Fruit fly (Drosophila melanogaster) whole organism, embryonic: ENCODE data around the gene Amacr.

Experiments used
- Bteb2 ChIP-seq: fragments of 200-800 bp; sonication (Bioruptor generic); optimal IDR thresholded peaks from 2 replicates; lab custom pipeline; 2016; ENCODE audit warnings: missing biosample characterization, missing genetic modification characterization
- C15 ChIP-seq: fragments of 200-800 bp; sonication (Bioruptor generic); IDR thresholded peaks from 3 replicates; pipeline ENCODE4 v1.3.6; 2022; ENCODE audit warnings: missing biosample characterization, missing genetic modification characterization
- CG10979 ChIP-seq: fragments of 200-800 bp; sonication (Bioruptor generic); optimal IDR thresholded peaks from 2 replicates; lab custom pipeline; 2018; ENCODE audit warnings: missing biosample characterization, mild to moderate bottlenecking, missing genetic modification characterization, moderate library complexity
- CG1529 ChIP-seq: fragments of 200-800 bp; sonication (Bioruptor generic); optimal IDR thresholded peaks from 3 replicates; lab custom pipeline; 2018; ENCODE audit warnings: missing biosample characterization, missing genetic modification characterization
- CG17385 ChIP-seq: fragments of 200-800 bp; sonication (Bioruptor generic); optimal IDR thresholded peaks from 3 replicates; lab custom pipeline; 2018; ENCODE audit warnings: missing biosample characterization, mild to moderate bottlenecking, missing genetic modification characterization
- CG17912 ChIP-seq: fragments of 200-800 bp; sonication (Bioruptor generic); optimal IDR thresholded peaks from 2 replicates; lab custom pipeline; 2018; ENCODE audit warnings: missing biosample characterization, mild to moderate bottlenecking, missing genetic modification characterization
- CG1792 ChIP-seq: fragments of 200-800 bp; sonication (Bioruptor generic); optimal IDR thresholded peaks from 2 replicates; lab custom pipeline; 2016; ENCODE audit warnings: missing biosample characterization, missing genetic modification characterization
- CG2199 ChIP-seq: fragments of 200-800 bp; sonication (Bioruptor generic); IDR thresholded peaks from 3 replicates; pipeline ENCODE4 v1.3.6; 2022; ENCODE audit warnings: missing biosample characterization, missing genetic modification characterization
- CG2712 ChIP-seq: fragments of 200-800 bp; optimal IDR thresholded peaks from 3 replicates; lab custom pipeline; 2019; ENCODE audit warnings: missing biosample characterization, mild to moderate bottlenecking, missing genetic modification characterization, moderate library complexity
- CG3065 ChIP-seq: fragments of 200-800 bp; sonication (Bioruptor generic); optimal IDR thresholded peaks from 2 replicates; lab custom pipeline; 2016; ENCODE audit warnings: missing biosample characterization, missing genetic modification characterization
- CG31365 ChIP-seq: fragments of 200-800 bp; sonication (Bioruptor generic); optimal IDR thresholded peaks from 2 replicates; lab custom pipeline; 2018; ENCODE audit warnings: missing biosample characterization, mild to moderate bottlenecking, missing genetic modification characterization
- CG34376 ChIP-seq: fragments of 200-800 bp; sonication (Bioruptor generic); optimal IDR thresholded peaks from 2 replicates; lab custom pipeline; 2018; ENCODE audit warnings: missing biosample characterization, mild to moderate bottlenecking, missing genetic modification characterization
- CG4282 ChIP-seq: fragments of 200-800 bp; sonication (Bioruptor generic); optimal IDR thresholded peaks from 2 replicates; lab custom pipeline; 2016; ENCODE audit warnings: missing biosample characterization, missing genetic modification characterization
- CG4360 ChIP-seq: fragments of 200-800 bp; sonication (Bioruptor generic); IDR thresholded peaks from 2 replicates; pipeline ENCODE4 v1.3.6; 2022; ENCODE audit warnings: missing biosample characterization, missing genetic modification characterization
- CG4854 ChIP-seq: fragments of 200-800 bp; sonication (Bioruptor generic); optimal IDR thresholded peaks from 2 replicates; lab custom pipeline; 2016; ENCODE audit warnings: missing biosample characterization, missing genetic modification characterization, inconsistent platforms
- CG6254 ChIP-seq: fragments of 200-800 bp; sonication (Bioruptor generic); optimal IDR thresholded peaks from 3 replicates; lab custom pipeline; 2017; ENCODE audit warnings: mild to moderate bottlenecking, missing biosample characterization, missing genetic modification reagents, missing genetic modification characterization
- CG6654 ChIP-seq: fragments of 200-800 bp; sonication (Bioruptor generic); optimal IDR thresholded peaks from 2 replicates; lab custom pipeline; 2017; ENCODE audit warnings: missing biosample characterization, mild to moderate bottlenecking, missing genetic modification characterization
- CG7372 ChIP-seq: fragments of 200-800 bp; sonication (Bioruptor generic); IDR thresholded peaks from 2 replicates; pipeline ENCODE4 v1.3.6; 2022; ENCODE audit warnings: missing biosample characterization, missing genetic modification characterization
- CG9876 ChIP-seq: fragments of 200-800 bp; sonication (Bioruptor generic); optimal IDR thresholded peaks from 2 replicates; lab custom pipeline; 2016; ENCODE audit warnings: missing biosample characterization, missing genetic modification characterization
- CrebB ChIP-seq: fragments of 200-800 bp; sonication (Bioruptor generic); optimal IDR thresholded peaks from 3 replicates; lab custom pipeline; 2018; ENCODE audit warnings: missing biosample characterization, mild to moderate bottlenecking, missing genetic modification characterization
- Drgx ChIP-seq: fragments of 200-800 bp; sonication (Bioruptor generic); IDR thresholded peaks from 2 replicates; pipeline ENCODE4 v1.3.6; 2022; ENCODE audit warnings: missing biosample characterization, missing genetic modification characterization
- HLH54F ChIP-seq: fragments of 200-800 bp; sonication (Bioruptor generic); optimal IDR thresholded peaks from 3 replicates; lab custom pipeline; 2016; ENCODE audit warnings: missing biosample characterization, missing genetic modification characterization
- Hey ChIP-seq: fragments of 200-800 bp; sonication (Bioruptor generic); optimal IDR thresholded peaks from 3 replicates; lab custom pipeline; 2018; ENCODE audit warnings: missing biosample characterization, mild to moderate bottlenecking, missing genetic modification characterization
- Hr78 ChIP-seq, 2 experiments: fragments of 200-800 bp in 1 of 2; fragments of >200 bp in 1 of 2; sonication (Bioruptor generic) in 1 of 2; optimal IDR thresholded peaks; 2 replicates each; lab custom pipeline; 2017 to 2019; ENCODE audit warnings: missing biosample characterization in 2 of 2, missing genetic modification characterization in 2 of 2, mild to moderate bottlenecking in 1 of 2, moderate library complexity in 1 of 2
- MBD-R2 ChIP-seq: fragments of 200-800 bp; sonication (Bioruptor generic); IDR thresholded peaks from 2 replicates; pipeline ENCODE4 v1.3.6; 2022; ENCODE audit warnings: missing biosample characterization, missing genetic modification characterization
- Six4 ChIP-seq: fragments of 200-800 bp; sonication (Bioruptor generic); optimal IDR thresholded peaks from 2 replicates; lab custom pipeline; 2016; ENCODE audit warnings: missing biosample characterization, missing genetic modification characterization
- abd-A ChIP-seq: fragments of 200-800 bp; sonication (Bioruptor generic); optimal IDR thresholded peaks from 3 replicates; lab custom pipeline; 2019; ENCODE audit warnings: missing biosample characterization, mild to moderate bottlenecking, missing genetic modification characterization, moderate library complexity
- bbx ChIP-seq: fragments of 200-800 bp; sonication (Bioruptor generic); IDR thresholded peaks from 2 replicates; pipeline ENCODE4 v1.3.6; 2022; ENCODE audit warnings: missing biosample characterization, missing genetic modification characterization; ENCODE audit not compliant: partially characterized antibody
- chn ChIP-seq: fragments of 200-800 bp; sonication (Bioruptor generic); optimal IDR thresholded peaks from 2 replicates; lab custom pipeline; 2016; ENCODE audit warnings: missing biosample characterization, missing genetic modification characterization
- exex ChIP-seq: fragments of 200-800 bp; sonication (Bioruptor generic); optimal IDR thresholded peaks from 4 replicates; lab custom pipeline; 2018; ENCODE audit warnings: missing biosample characterization, mild to moderate bottlenecking, missing genetic modification characterization, moderate library complexity
- fu2 ChIP-seq: fragments of 200-800 bp; sonication (Bioruptor generic); optimal IDR thresholded peaks from 2 replicates; lab custom pipeline; 2016; ENCODE audit warnings: missing biosample characterization, missing genetic modification characterization
- grn ChIP-seq: fragments of 200-800 bp; sonication (Bioruptor generic); optimal IDR thresholded peaks from 3 replicates; lab custom pipeline; 2017; ENCODE audit warnings: missing biosample characterization, missing genetic modification characterization
- h ChIP-seq: fragments of >200 bp; optimal IDR thresholded peaks from 2 replicates; lab custom pipeline; 2017
- hkb ChIP-seq, 2 experiments: fragments of 200-800 bp in 1 of 2; fragments of >200 bp in 1 of 2; sonication (Bioruptor generic) in 1 of 2; IDR thresholded peaks in 1 of 2; optimal IDR thresholded peaks in 1 of 2; 2 replicates each; pipeline versions ENCODE4 v1.3.6 to Lab custom; 2017 to 2022; ENCODE audit warnings: missing biosample characterization in 1 of 2, missing genetic modification characterization in 1 of 2
- kah ChIP-seq: fragments of 200-800 bp; sonication (Bioruptor generic); optimal IDR thresholded peaks from 2 replicates; lab custom pipeline; 2018; ENCODE audit warnings: missing biosample characterization, mild to moderate bottlenecking, missing genetic modification characterization
- kni ChIP-seq: fragments of 200-800 bp; sonication (Bioruptor generic); optimal IDR thresholded peaks from 3 replicates; lab custom pipeline; 2017; ENCODE audit warnings: mild to moderate bottlenecking, missing biosample characterization, missing genetic modification reagents, missing genetic modification characterization
- lmd ChIP-seq: fragments of 200-800 bp; sonication (Bioruptor generic); IDR thresholded peaks from 2 replicates; pipeline ENCODE4 v1.3.6; 2022; ENCODE audit warnings: missing biosample characterization, missing genetic modification characterization
- mirr ChIP-seq: fragments of 200-800 bp; sonication (Bioruptor generic); optimal IDR thresholded peaks from 3 replicates; lab custom pipeline; 2018; ENCODE audit warnings: missing biosample characterization, mild to moderate bottlenecking, missing genetic modification characterization
- onecut ChIP-seq: fragments of 200-800 bp; sonication (Bioruptor generic); IDR thresholded peaks from 2 replicates; pipeline ENCODE4 v1.3.6; 2022; ENCODE audit warnings: missing biosample characterization, missing genetic modification characterization
- pfk ChIP-seq: fragments of 200-800 bp; sonication (Bioruptor generic); optimal IDR thresholded peaks from 2 replicates; lab custom pipeline; 2018; ENCODE audit warnings: missing biosample characterization, mild to moderate bottlenecking, missing genetic modification characterization, moderate library complexity
- salm ChIP-seq: fragments of 200-800 bp; sonication (Bioruptor generic); optimal IDR thresholded peaks from 2 replicates; lab custom pipeline; 2018; ENCODE audit warnings: missing biosample characterization, mild to moderate bottlenecking, missing genetic modification characterization
- sens ChIP-seq: fragments of 200-800 bp; sonication (Bioruptor generic); peaks from one replicate; lab custom pipeline; 2016; ENCODE audit warnings: missing biosample characterization, missing genetic modification characterization
- tin ChIP-seq: fragments of 200-800 bp; sonication (Bioruptor generic); optimal IDR thresholded peaks from 3 replicates; lab custom pipeline; 2016; ENCODE audit warnings: missing biosample characterization, missing genetic modification characterization
- wor ChIP-seq: fragments of 200-800 bp; sonication (Bioruptor generic); IDR thresholded peaks from 2 replicates; pipeline ENCODE4 v1.3.6; 2022; ENCODE audit warnings: missing biosample characterization, missing genetic modification characterization
- yki ChIP-seq: fragments of >200 bp; optimal IDR thresholded peaks from 3 replicates; lab custom pipeline; 2018

The Amacr gene

DNA sequence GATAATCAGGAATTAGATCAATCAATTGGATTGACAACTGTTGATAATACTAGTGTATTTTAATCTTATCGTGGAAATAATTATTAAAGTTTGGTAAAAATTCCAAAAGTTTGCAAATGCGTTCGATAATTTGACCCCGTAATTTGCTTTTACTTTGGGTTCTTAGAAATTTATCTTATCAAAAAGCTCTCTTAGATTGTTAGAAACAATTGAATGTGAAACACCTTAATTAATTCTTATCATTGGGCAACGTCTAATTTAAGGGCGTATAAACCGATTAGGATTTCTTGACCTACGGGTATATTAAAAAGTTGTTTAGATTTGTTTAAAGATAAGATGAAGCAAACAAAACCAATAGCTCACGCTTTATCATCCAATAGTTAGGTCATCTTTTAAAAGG lies 19.1 kb downstream of the Amacr start:
- TF ChIP-seq mirr (GFP tag; lab: Kevin White, UChicago) (peak; percentile 33), CG2712 (tag; lab: Kevin White, UChicago) (no peak), CG34376 (peak; percentile 4), CG4360 (no peak), Hr78 (GFP tag; optimal IDR thresholded peaks at IDR 0.05; lab: Kevin White, UChicago) (peak in 1 of 2 experiments; percentile 56), exex (tag; lab: Kevin White, UChicago) (peak; percentile 97), pfk (GFP tag; lab: Kevin White, UChicago) (peak; percentile 81), grn (GFP tag; lab: Kevin White, UChicago) (peak; percentile 63), onecut (GFP tag; lab: Robert Waterston, UW) (no peak)

- no peak for TF ChIP-seq kni (GFP tag; lab: Kevin White, UChicago)
- no peak for TF ChIP-seq abd-A
- TF ChIP-seq CG7372 (GFP tag; lab: Robert Waterston, UW), result no peak
- no peak for TF ChIP-seq CG31365 (tag; lab: Kevin White, UChicago)
- TF ChIP-seq pfk (GFP tag; lab: Kevin White, UChicago), result no peak
- no peak for TF ChIP-seq HLH54F (GFP tag; lab: Kevin White, UChicago)
- TF ChIP-seq CG9876 (GFP tag; lab: Kevin White, UChicago), result no peak
- no peak for TF ChIP-seq CG6254
- no peak for TF ChIP-seq CG17912 (GFP tag; lab: Kevin White, UChicago)
- no peak for TF ChIP-seq h (lab: Kevin White, UChicago)
- TF ChIP-seq CG17385 (GFP tag; lab: Kevin White, UChicago), result no peak
- no peak for TF ChIP-seq Six4
- TF ChIP-seq lmd, result no peak
Observed at dm6 chr2L:20730182-20730581, 22.0 kb downstream of the Amacr start, which contains the start of gene CarT. CarT (minus strand) TSS chr2L:20730282.

DNA sequence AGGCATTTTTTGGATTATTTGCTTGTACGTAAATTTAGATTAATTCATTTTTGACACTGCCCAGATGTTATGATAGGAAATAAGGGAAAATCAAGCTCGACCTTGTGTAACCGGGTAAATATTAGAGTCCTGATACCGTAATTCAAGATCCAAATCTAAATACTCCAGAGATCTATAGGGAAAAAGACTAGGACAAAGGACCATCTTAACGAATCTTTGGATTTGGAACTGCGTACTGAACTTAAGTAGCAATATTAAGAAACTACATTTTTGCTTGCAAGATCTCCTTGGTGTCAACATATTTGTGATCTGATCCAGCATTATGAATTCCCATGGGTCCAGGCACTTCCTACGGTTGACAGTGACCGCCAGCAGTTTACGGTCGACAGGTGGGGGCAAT lies 25.7 kb downstream of the Amacr start, which contains the start of gene CG9316:
Gene CG9316, minus strand, starts transcription at position 101 of the 400 bp plus-strand sequence.
- TF ChIP-seq fu2 (GFP tag; lab: Kevin White, UChicago) (no peak), CG3065 (GFP tag; lab: Kevin White, UChicago) (no peak), MBD-R2 (GFP tag; lab: Robert Waterston, UW) (no peak), CrebB (tag; lab: Kevin White, UChicago) (no peak), hkb (optimal IDR thresholded peaks at IDR 0.05; lab: Kevin White, UChicago) (no peak), hkb (GFP tag; IDR thresholded peaks at IDR 0.05; lab: Robert Waterston, UW) (no peak), chn (GFP tag; lab: Kevin White, UChicago) (no peak), CG2199 (GFP tag; lab: Robert Waterston, UW) (no peak), tin (no peak), C15 (GFP tag; lab: Robert Waterston, UW) (no peak), kah (GFP tag; lab: Kevin White, UChicago) (no peak), salm (no peak), bbx (GFP tag; lab: Robert Waterston, UW) (no peak)

DNA sequence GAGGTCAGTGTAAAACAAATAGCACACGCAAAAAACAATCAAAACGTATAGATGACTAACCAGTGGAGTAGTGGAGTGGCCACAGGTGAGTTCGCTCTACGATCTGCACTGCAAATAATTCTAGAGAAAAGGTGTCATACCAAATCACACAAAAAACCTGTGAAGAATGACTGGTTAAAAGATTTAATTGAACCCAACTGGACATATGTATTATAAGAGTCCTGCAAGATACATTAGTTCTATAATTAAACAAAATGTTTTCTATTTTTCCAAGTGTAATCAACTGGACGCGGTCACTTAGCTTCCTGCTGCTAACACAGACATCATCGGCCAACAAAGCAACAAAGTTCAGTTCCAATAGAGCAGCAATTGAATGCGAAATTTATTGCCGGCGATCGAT lies 28.1 kb downstream of the Amacr start:
- TF ChIP-seq CG6654 (GFP tag; lab: Kevin White, UChicago) (no peak), Bteb2 (GFP tag; lab: Kevin White, UChicago) (no peak), CG10979 (tag; lab: Kevin White, UChicago) (no peak), sens (GFP tag; lab: Kevin White, UChicago) (peak; percentile 57), Hey (tag; lab: Kevin White, UChicago) (no peak), CG4854 (GFP tag; lab: Kevin White, UChicago) (no peak), Drgx (GFP tag; lab: Robert Waterston, UW) (peak; percentile 45; the same call in 1 of the 2 replicates), CG1529 (GFP tag; lab: Kevin White, UChicago) (no peak), CG4282 (GFP tag; lab: Kevin White, UChicago) (no peak), wor (no peak), CG7372 (GFP tag; lab: Robert Waterston, UW) (no peak), CG1792 (GFP tag; lab: Kevin White, UChicago) (no peak), yki (lab: Kevin White, UChicago) (no peak)
